Worm (Caenorhabditis elegans): ENCODE data around the gene H23L24.4.

Gene H23L24.4

DNA sequence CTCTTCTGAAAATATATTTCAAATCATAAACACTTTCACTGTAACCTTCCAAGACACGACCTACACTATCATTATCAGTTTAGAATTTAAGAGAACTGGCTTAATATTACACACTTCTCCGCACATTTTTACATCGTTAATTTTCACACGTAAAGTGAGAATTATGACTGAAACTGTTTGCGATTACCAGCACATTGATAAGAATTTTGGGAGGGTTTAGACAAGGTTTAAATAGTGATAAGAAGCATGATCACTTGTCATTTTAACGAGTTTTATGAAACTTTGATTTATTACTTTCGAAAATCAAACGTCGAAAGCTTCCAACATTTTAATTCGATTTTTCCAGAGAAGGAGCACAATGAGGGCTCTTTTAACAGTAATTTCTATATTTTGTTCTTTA, 25.1 kb upstream of the H23L24.4 start, which contains the start of gene F21D5.3:
Gene F21D5.3, plus strand, starts transcription at position 347 of the 400 bp plus-strand sequence.
- no peak for TF ChIP-seq unc-62 (GFP tag; optimal IDR thresholded peaks at IDR 0.05)
- TF ChIP-seq elt-2 (tag; optimal IDR thresholded peaks at IDR 0.05): peak; percentile 94
- TF ChIP-seq ztf-11 (tag; optimal IDR thresholded peaks at IDR 0.05): no peak
- TF ChIP-seq lin-39 (tag; optimal IDR thresholded peaks at IDR 0.05): no peak
- no peak for TF ChIP-seq nhr-11 (tag; optimal IDR thresholded peaks at IDR 0.05)
- no peak for TF ChIP-seq ceh-16 (tag; optimal IDR thresholded peaks at IDR 0.05)
- no peak for TF ChIP-seq eor-1 (tag; optimal IDR thresholded peaks at IDR 0.05)
- no peak for TF ChIP-seq ceh-9 (tag; optimal IDR thresholded peaks at IDR 0.05)
- peak; percentile 6 for TF ChIP-seq pha-4 (tag; optimal IDR thresholded peaks at IDR 0.05)
- no peak for TF ChIP-seq nhr-43 (tag; optimal IDR thresholded peaks at IDR 0.05; ENCODE audit: poor library complexity, severe bottlenecking)
- no peak for TF ChIP-seq ZK546.5 (tag; optimal IDR thresholded peaks at IDR 0.05)
- no peak for TF ChIP-seq mml-1 (tag; optimal IDR thresholded peaks at IDR 0.05)
- no peak for TF ChIP-seq nhr-237 (tag; optimal IDR thresholded peaks at IDR 0.05)
- TF ChIP-seq pqm-1 (tag; optimal IDR thresholded peaks at IDR 0.05): peak; percentile 96
- TF ChIP-seq jun-1 (tag; optimal IDR thresholded peaks at IDR 0.05): peak; percentile 16
- no peak for TF ChIP-seq hmg-11 (tag; optimal IDR thresholded peaks at IDR 0.05)
- TF ChIP-seq fkh-2 (tag; optimal IDR thresholded peaks at IDR 0.05): no peak
- TF ChIP-seq elt-3 (tag; optimal IDR thresholded peaks at IDR 0.05): no peak
- no peak for TF ChIP-seq aly-2 (tag; optimal IDR thresholded peaks at IDR 0.05)
- no peak for TF ChIP-seq lsy-12 (tag; optimal IDR thresholded peaks at IDR 0.05)

DNA sequence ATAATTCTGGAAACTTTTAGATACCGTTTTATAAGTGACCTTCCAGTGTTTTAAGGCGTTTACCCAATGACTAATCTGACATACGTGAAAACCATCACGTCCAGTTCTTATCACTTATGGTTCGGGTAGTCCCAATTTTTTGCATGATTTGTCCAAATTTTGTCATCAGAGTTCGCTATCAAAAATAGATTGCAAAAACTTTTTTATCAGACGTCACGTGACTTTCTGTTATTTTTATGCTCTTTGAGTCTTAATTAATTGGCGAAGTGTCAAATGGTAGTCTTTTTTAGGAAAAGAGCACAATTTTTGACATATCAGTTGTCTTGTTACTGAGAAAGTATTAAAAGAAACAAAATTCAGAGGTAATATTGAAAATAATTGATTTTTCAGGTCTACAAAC, 24.2 kb upstream of the H23L24.4 start:
- TF ChIP-seq elt-2 (tag; optimal IDR thresholded peaks at IDR 0.05) (peak; percentile 90), unc-39 (tag; optimal IDR thresholded peaks at IDR 0.05) (no peak), pha-4 (tag; optimal IDR thresholded peaks at IDR 0.05) (peak; percentile 45), pqm-1 (tag; optimal IDR thresholded peaks at IDR 0.05) (peak; percentile 66)

- TF ChIP-seq ztf-4 (tag; optimal IDR thresholded peaks at IDR 0.05) (no peak), egl-5 (tag; optimal IDR thresholded peaks at IDR 0.05) (no peak), nhr-76 (tag; optimal IDR thresholded peaks at IDR 0.05) (no peak), daf-12 (tag; optimal IDR thresholded peaks at IDR 0.05) (no peak), elt-3 (tag; optimal IDR thresholded peaks at IDR 0.05) (no peak), ztf-11 (tag; optimal IDR thresholded peaks at IDR 0.05) (no peak), mml-1 (tag; optimal IDR thresholded peaks at IDR 0.05) (no peak), unc-39 (tag; optimal IDR thresholded peaks at IDR 0.05) (no peak)
These were observed 22.7 kb upstream of the H23L24.4 start, which contains the start of gene otub-3 for ce11 chrIV:8728122-8728521. TSS of gene otub-3 (plus strand) at chrIV:8728177.

DNA sequence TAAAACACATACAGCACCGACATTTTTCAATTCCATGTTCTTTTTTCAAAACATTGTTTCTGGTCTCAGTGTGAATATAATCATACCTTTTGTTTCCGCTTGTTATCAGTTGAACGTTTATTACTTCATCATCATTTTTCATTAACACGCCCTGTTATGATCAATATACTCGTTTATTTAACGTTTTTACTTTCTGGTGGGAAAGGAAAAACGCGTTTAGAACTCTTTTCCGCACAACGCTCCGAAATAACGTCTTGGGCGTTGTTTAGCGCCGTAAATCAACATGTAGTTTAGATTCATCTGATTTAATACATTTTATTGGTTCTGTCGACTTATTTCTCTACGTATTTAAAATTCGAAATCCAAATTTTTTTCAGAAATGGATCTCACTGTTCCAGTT, 19.9 kb upstream of the H23L24.4 start, which contains the start of gene pgm-3:
Gene pgm-3, plus strand, starts transcription at position 378 of the 400 bp plus-strand sequence.
- TF ChIP-seq lin-15B (tag; optimal IDR thresholded peaks at IDR 0.05) (peak; percentile 2), pqm-1 (tag; optimal IDR thresholded peaks at IDR 0.05) (peak; percentile 32), elt-2 (tag; optimal IDR thresholded peaks at IDR 0.05) (peak; percentile 64), R02D3.7 (tag; optimal IDR thresholded peaks at IDR 0.05) (peak; percentile 15), ceh-16 (tag; optimal IDR thresholded peaks at IDR 0.05) (no peak)

- TF ChIP-seq nhr-77 (tag; optimal IDR thresholded peaks at IDR 0.05) (no peak), elt-3 (tag; optimal IDR thresholded peaks at IDR 0.05) (no peak), tbx-2 (tag; optimal IDR thresholded peaks at IDR 0.05) (no peak), egl-27 (tag; optimal IDR thresholded peaks at IDR 0.05) (no peak), ama-1 (optimal IDR thresholded peaks at IDR 0.05) (no peak), nhr-11 (tag; optimal IDR thresholded peaks at IDR 0.05) (no peak)
These were observed 19.5 kb upstream of the H23L24.4 start for ce11 chrIV:8724907-8725306.

ce11 chrIV:8723720-8724119, 18.3 kb upstream of the H23L24.4 start, which contains the start of gene F21D5.9:
TSS of gene F21D5.9 (plus strand) at chrIV:8724020.
- TF ChIP-seq nhr-76 (tag; optimal IDR thresholded peaks at IDR 0.05): no peak
- TF ChIP-seq egl-27 (tag; optimal IDR thresholded peaks at IDR 0.05): no peak
- no peak for TF ChIP-seq lsy-12 (tag; optimal IDR thresholded peaks at IDR 0.05)
- no peak for TF ChIP-seq ceh-16 (tag; optimal IDR thresholded peaks at IDR 0.05)
- TF ChIP-seq ceh-9 (tag; optimal IDR thresholded peaks at IDR 0.05): no peak
- no peak for TF ChIP-seq nhr-77 (tag; optimal IDR thresholded peaks at IDR 0.05)
- no peak for TF ChIP-seq nhr-43 (tag; optimal IDR thresholded peaks at IDR 0.05; ENCODE audit: poor library complexity, severe bottlenecking)
- TF ChIP-seq ceh-82 (tag; optimal IDR thresholded peaks at IDR 0.05): no peak

Data from whole organism, L3 larva.